Worm (Caenorhabditis elegans) whole organism, midembryonic: ENCODE measurements around the gene srd-48.

ENCODE experiments used
- flt-1 ChIP-seq: fragments of 200-800 bp; sonication (Bioruptor generic); IDR thresholded peaks from 2 replicates; pipeline ENCODE4 v1.3.6; 2022; ENCODE audit warnings: missing genetic modification characterization, missing compliant biosample characterization
- klf-2 ChIP-seq: fragments of 200-800 bp; sonication (Bioruptor generic); conservative IDR thresholded peaks from 2 replicates; pipeline ENCODE4 v1.3.6; 2022; ENCODE audit warnings: missing genetic modification reagents, missing genetic modification characterization, missing compliant biosample characterization
- ref-1 ChIP-seq: fragments of 200-800 bp; sonication (Bioruptor generic); conservative IDR thresholded peaks from 2 replicates; pipeline ENCODE4 v1.3.6; 2022; ENCODE audit warnings: missing genetic modification reagents, missing genetic modification characterization, missing compliant biosample characterization
- tab-1 ChIP-seq: fragments of 200-800 bp; sonication (Bioruptor generic); IDR thresholded peaks from 2 replicates; pipeline ENCODE4 v1.3.6; 2022; ENCODE audit warnings: missing genetic modification characterization, missing compliant biosample characterization

DNA sequence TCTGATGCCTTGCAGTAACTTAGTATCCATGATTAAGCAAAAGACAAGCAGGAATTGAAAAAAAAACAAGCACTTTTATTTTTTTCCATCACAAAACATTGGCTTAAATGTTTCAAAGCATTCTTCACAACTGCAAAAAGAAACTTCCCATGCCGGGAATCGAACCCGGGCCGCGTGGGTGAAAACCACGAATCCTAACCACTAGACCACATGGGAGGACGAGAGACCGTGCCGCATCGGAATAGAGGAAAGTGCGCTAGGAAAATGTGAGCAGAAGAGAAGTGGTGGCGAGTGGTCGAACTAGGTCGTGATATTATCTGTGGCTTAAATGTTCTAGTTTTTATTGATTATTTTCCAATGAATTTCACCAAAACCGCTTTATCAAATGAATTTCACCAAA lies 31.6 kb downstream of the srd-48 start:
- peak; percentile 92 for TF ChIP-seq flt-1 (GFP tag; lab: Robert Waterston, UW)
- peak; percentile 81 for TF ChIP-seq tab-1
- 0 out of 2 replicates have a peak, but pooled peaks have one; percentile 34 for TF ChIP-seq klf-2
- TF ChIP-seq ref-1 (GFP tag; lab: Robert Waterston, UW): peak; percentile 58; the same call in 1 of the 2 replicates
